Worm (Caenorhabditis elegans) whole organism, L2 larva: Measurements from ENCODE around the gene hum-2.
A peak's percentile ranks its signal among the peaks of the same experiment; 100 is the strongest.

Source experiments
- nhr-10 ChIP-seq: sonication (generic microtip); optimal IDR thresholded peaks from 2 replicates; lab custom pipeline; 2017; ENCODE audit warnings: missing biosample characterization, missing genetic modification characterization
- nhr-11 ChIP-seq: fragments of 150-350 bp; optimal IDR thresholded peaks from 2 replicates; lab custom pipeline; 2014; ENCODE audit warnings: missing biosample characterization, missing genetic modification characterization
- nhr-237 ChIP-seq: fragments of 150-350 bp; optimal IDR thresholded peaks from 2 replicates; lab custom pipeline; 2014; ENCODE audit warnings: missing biosample characterization, missing genetic modification characterization
- nhr-25 ChIP-seq: fragments of 150-350 bp; sonication (generic microtip); optimal IDR thresholded peaks from 3 replicates; lab custom pipeline; 2014; ENCODE audit warnings: missing biosample characterization, missing genetic modification characterization
- sem-4 ChIP-seq: fragments of 150-350 bp; optimal IDR thresholded peaks from 2 replicates; lab custom pipeline; 2014; ENCODE audit warnings: missing biosample characterization, missing genetic modification reagents, missing genetic modification characterization

The hum-2 gene

DNA sequence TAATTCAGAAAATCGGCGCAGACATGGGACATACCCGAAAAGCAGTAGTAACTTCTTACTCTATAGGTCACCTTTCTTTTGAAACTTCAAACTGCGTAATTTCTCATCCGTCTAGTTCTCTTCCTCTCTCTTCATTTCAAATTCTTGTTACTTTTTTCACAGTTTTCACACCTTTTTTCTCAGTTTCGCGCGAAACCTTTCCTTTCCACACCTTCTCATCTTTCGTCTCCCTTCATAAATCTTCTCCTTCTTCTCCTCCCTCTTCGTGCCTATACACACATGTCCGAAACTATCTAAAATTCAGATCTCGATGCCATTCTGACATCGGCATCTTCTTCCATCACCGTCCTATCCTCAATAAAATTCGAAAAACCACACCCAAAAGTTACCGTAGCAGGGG, 57.8 kb downstream of the hum-2 start, which contains the start of gene wdr-62:
TSS of gene wdr-62 (plus strand) at position 301 of the 400 bp plus-strand sequence.
- TF ChIP-seq nhr-10 (tag; lab: Kevin White, UChicago) (no peak), nhr-25 (tag; lab: Kevin White, UChicago) (peak; percentile 4)

DNA sequence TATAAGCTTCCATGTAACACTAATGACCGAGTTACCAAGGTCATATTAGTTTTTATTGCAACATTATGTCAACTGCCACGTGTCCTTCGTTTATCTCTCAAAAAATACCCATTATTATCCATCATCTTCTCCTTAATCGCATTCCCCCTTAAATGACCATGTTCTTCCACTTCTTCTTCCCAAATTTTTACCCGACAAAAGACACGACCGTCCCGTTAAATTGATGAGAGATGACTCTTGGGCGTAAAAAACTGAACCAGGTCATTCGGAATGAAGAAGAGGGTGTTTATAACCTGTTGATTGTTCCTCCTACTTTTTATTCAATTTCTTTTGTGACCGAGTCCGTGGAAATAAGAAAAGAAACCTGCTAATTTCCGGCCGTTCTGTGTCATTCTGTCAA, 58.6 kb downstream of the hum-2 start:
- TF ChIP-seq nhr-11 (tag; lab: Kevin White, UChicago) (no peak), nhr-25 (tag; lab: Kevin White, UChicago) (peak; percentile 2), sem-4 (no peak), nhr-237 (no peak), nhr-10 (tag; lab: Kevin White, UChicago) (no peak)
